Fruit fly (Drosophila melanogaster) whole organism, embryonic: ENCODE data around the gene MtnC.

Experiments used
- ATbp ChIP-seq: fragments of 200-800 bp; sonication (Bioruptor generic); optimal IDR thresholded peaks from 2 replicates; lab custom pipeline; 2017; ENCODE audit warnings: missing biosample characterization, mild to moderate bottlenecking, missing genetic modification characterization, missing genetic modification reagents
- Antp ChIP-seq: fragments of 200-800 bp; sonication (Bioruptor generic); optimal IDR thresholded peaks from 3 replicates; lab custom pipeline; 2016; ENCODE audit warnings: missing biosample characterization, missing genetic modification characterization
- CG10462 ChIP-seq: fragments of 200-800 bp; sonication (Bioruptor generic); optimal IDR thresholded peaks from 2 replicates; lab custom pipeline; 2016; ENCODE audit warnings: missing biosample characterization, missing genetic modification characterization
- CG11093 ChIP-seq: fragments of 200-800 bp; sonication (Bioruptor generic); IDR thresholded peaks from 3 replicates; pipeline ENCODE4 v1.3.6; 2022; ENCODE audit warnings: missing biosample characterization, missing genetic modification characterization
- CG12071 ChIP-seq: fragments of 200-800 bp; sonication (Bioruptor generic); optimal IDR thresholded peaks from 3 replicates; lab custom pipeline; 2018; ENCODE audit warnings: missing biosample characterization, mild to moderate bottlenecking, missing genetic modification characterization
- CG13624 ChIP-seq: fragments of 200-800 bp; sonication (Bioruptor generic); optimal IDR thresholded peaks from 2 replicates; lab custom pipeline; 2016; ENCODE audit warnings: missing biosample characterization, missing genetic modification characterization
- CG15479 ChIP-seq: fragments of 200-800 bp; sonication (Bioruptor generic); optimal IDR thresholded peaks from 3 replicates; lab custom pipeline; 2019; ENCODE audit warnings: missing biosample characterization, mild to moderate bottlenecking, missing genetic modification characterization, moderate library complexity
- CG15514 ChIP-seq: fragments of 200-800 bp; sonication (Bioruptor generic); optimal IDR thresholded peaks from 3 replicates; lab custom pipeline; 2017; ENCODE audit warnings: missing biosample characterization, missing genetic modification characterization, mild to moderate bottlenecking, moderate library complexity, missing genetic modification reagents
- CG15601 ChIP-seq: fragments of 200-800 bp; sonication (Bioruptor generic); optimal IDR thresholded peaks from 3 replicates; lab custom pipeline; 2019; ENCODE audit warnings: missing biosample characterization, mild to moderate bottlenecking, missing genetic modification characterization, moderate library complexity
- CG17385 ChIP-seq: fragments of 200-800 bp; sonication (Bioruptor generic); optimal IDR thresholded peaks from 3 replicates; lab custom pipeline; 2018; ENCODE audit warnings: missing biosample characterization, mild to moderate bottlenecking, missing genetic modification characterization
- CG17568 ChIP-seq: fragments of 200-800 bp; sonication (Bioruptor generic); optimal IDR thresholded peaks from 2 replicates; lab custom pipeline; 2018; ENCODE audit warnings: missing biosample characterization, mild to moderate bottlenecking, missing genetic modification characterization, moderate library complexity
- CG17912 ChIP-seq: fragments of 200-800 bp; sonication (Bioruptor generic); optimal IDR thresholded peaks from 2 replicates; lab custom pipeline; 2018; ENCODE audit warnings: missing biosample characterization, mild to moderate bottlenecking, missing genetic modification characterization
- CG2875 ChIP-seq: fragments of 200-800 bp; sonication (Bioruptor generic); optimal IDR thresholded peaks from 2 replicates; lab custom pipeline; 2017; ENCODE audit warnings: missing biosample characterization, mild to moderate bottlenecking, missing genetic modification characterization, missing genetic modification reagents
- CG32532 ChIP-seq: fragments of 200-800 bp; sonication (Bioruptor generic); IDR thresholded peaks from 2 replicates; pipeline ENCODE4 v1.3.6; 2022; ENCODE audit warnings: missing biosample characterization, missing genetic modification characterization
- CG3281 ChIP-seq: fragments of 200-800 bp; sonication (Bioruptor generic); optimal IDR thresholded peaks from 3 replicates; lab custom pipeline; 2017; ENCODE audit warnings: missing biosample characterization, mild to moderate bottlenecking, missing genetic modification characterization
- CG34224 ChIP-seq: fragments of 200-800 bp; sonication (Bioruptor generic); IDR thresholded peaks from 3 replicates; pipeline ENCODE4 v1.3.6; 2022; ENCODE audit warnings: missing biosample characterization, missing genetic modification characterization; ENCODE audit not compliant: partially characterized antibody
- CG34376 ChIP-seq: fragments of 200-800 bp; sonication (Bioruptor generic); optimal IDR thresholded peaks from 2 replicates; lab custom pipeline; 2018; ENCODE audit warnings: missing biosample characterization, mild to moderate bottlenecking, missing genetic modification characterization
- CG4424 ChIP-seq: fragments of 200-800 bp; sonication (Bioruptor generic); optimal IDR thresholded peaks from 3 replicates; lab custom pipeline; 2016; ENCODE audit warnings: missing biosample characterization, missing genetic modification characterization
- CG7357 ChIP-seq: fragments of 200-800 bp; sonication (Bioruptor generic); IDR thresholded peaks from 3 replicates; pipeline ENCODE4 v1.3.6; 2022; ENCODE audit warnings: missing biosample characterization, missing genetic modification characterization
- Dbx ChIP-seq: fragments of 200-800 bp; sonication (Bioruptor generic); IDR thresholded peaks from 3 replicates; pipeline ENCODE4 v1.3.6; 2022; ENCODE audit warnings: missing biosample characterization, missing genetic modification characterization
- Dip2 ChIP-seq: fragments of 200-800 bp; sonication (Bioruptor generic); IDR thresholded peaks from 2 replicates; pipeline ENCODE4 v1.3.6; 2022; ENCODE audit warnings: missing biosample characterization, missing genetic modification characterization
- Doc2 ChIP-seq: fragments of 200-800 bp; sonication (Bioruptor generic); IDR thresholded peaks from 2 replicates; pipeline ENCODE4 v1.3.6; 2022; ENCODE audit warnings: missing biosample characterization, missing genetic modification characterization
- Dref ChIP-seq: fragments of 200-800 bp; sonication (Bioruptor generic); IDR thresholded peaks from 2 replicates; pipeline ENCODE4 v1.3.6; 2022; ENCODE audit warnings: missing biosample characterization, missing genetic modification characterization
- Fer2 ChIP-seq: fragments of 200-800 bp; sonication (Bioruptor generic); optimal IDR thresholded peaks from 2 replicates; lab custom pipeline; 2018; ENCODE audit warnings: missing biosample characterization, mild to moderate bottlenecking, missing genetic modification characterization, moderate library complexity
- HmgD ChIP-seq: fragments of 200-800 bp; sonication (Bioruptor generic); optimal IDR thresholded peaks from 3 replicates; lab custom pipeline; 2016; ENCODE audit warnings: missing biosample characterization, missing genetic modification characterization
- Hsf ChIP-seq: fragments of 200-800 bp; sonication (Bioruptor generic); optimal IDR thresholded peaks from 3 replicates; lab custom pipeline; 2016; ENCODE audit warnings: missing biosample characterization, missing genetic modification characterization
- Mad ChIP-seq: fragments of 200-800 bp; sonication (Bioruptor generic); optimal IDR thresholded peaks from 2 replicates; lab custom pipeline; 2016; ENCODE audit warnings: missing biosample characterization, missing genetic modification characterization
- Myb ChIP-seq: fragments of 200-800 bp; sonication (Bioruptor generic); optimal IDR thresholded peaks from 2 replicates; lab custom pipeline; 2016; ENCODE audit warnings: missing biosample characterization, missing genetic modification characterization
- Ptx1 ChIP-seq: fragments of 200-800 bp; sonication (Bioruptor generic); IDR thresholded peaks from 2 replicates; pipeline ENCODE4 v1.3.6; 2022; ENCODE audit warnings: missing biosample characterization, missing genetic modification characterization
- Six4 ChIP-seq: fragments of 200-800 bp; sonication (Bioruptor generic); optimal IDR thresholded peaks from 2 replicates; lab custom pipeline; 2016; ENCODE audit warnings: missing biosample characterization, missing genetic modification characterization
- Sry-β ChIP-seq: fragments of 200-800 bp; sonication (Bioruptor generic); optimal IDR thresholded peaks from 2 replicates; lab custom pipeline; 2018; ENCODE audit warnings: missing biosample characterization, mild to moderate bottlenecking, missing genetic modification characterization, moderate library complexity
- Taf1 ChIP-seq: fragments of 200-800 bp; sonication (Bioruptor generic); IDR thresholded peaks from 2 replicates; pipeline ENCODE4 v1.3.6; 2022; ENCODE audit warnings: missing biosample characterization, missing genetic modification characterization
- ac ChIP-seq: fragments of 200-800 bp; sonication (Bioruptor generic); optimal IDR thresholded peaks from 3 replicates; lab custom pipeline; 2017; ENCODE audit warnings: missing biosample characterization, mild to moderate bottlenecking, missing genetic modification characterization
- ato ChIP-seq: fragments of 200-800 bp; sonication (Bioruptor generic); IDR thresholded peaks from 2 replicates; pipeline ENCODE4 v1.3.6; 2022; ENCODE audit warnings: missing biosample characterization, missing genetic modification characterization; ENCODE audit not compliant: partially characterized antibody
- cato ChIP-seq: fragments of 200-800 bp; sonication (Bioruptor generic); optimal IDR thresholded peaks from 2 replicates; lab custom pipeline; 2016; ENCODE audit warnings: missing biosample characterization, missing genetic modification characterization, borderline replicate concordance
- exex ChIP-seq: fragments of 200-800 bp; sonication (Bioruptor generic); optimal IDR thresholded peaks from 4 replicates; lab custom pipeline; 2018; ENCODE audit warnings: missing biosample characterization, mild to moderate bottlenecking, missing genetic modification characterization, moderate library complexity
- gem ChIP-seq: fragments of 200-800 bp; sonication (Bioruptor generic); optimal IDR thresholded peaks from 2 replicates; lab custom pipeline; 2019; ENCODE audit warnings: missing biosample characterization, mild to moderate bottlenecking, missing genetic modification characterization, moderate library complexity
- grn ChIP-seq: fragments of 200-800 bp; sonication (Bioruptor generic); optimal IDR thresholded peaks from 3 replicates; lab custom pipeline; 2017; ENCODE audit warnings: missing biosample characterization, missing genetic modification characterization
- hbn ChIP-seq: fragments of 200-800 bp; sonication (Bioruptor generic); IDR thresholded peaks from 2 replicates; pipeline ENCODE4 v1.3.6; 2022; ENCODE audit warnings: missing biosample characterization, missing genetic modification characterization; ENCODE audit not compliant: partially characterized antibody
- mam ChIP-seq: fragments of 200-800 bp; sonication (Bioruptor generic); optimal IDR thresholded peaks from 3 replicates; lab custom pipeline; 2016; ENCODE audit warnings: missing biosample characterization, missing genetic modification characterization
- nau ChIP-seq: fragments of 200-800 bp; sonication (Bioruptor generic); optimal IDR thresholded peaks from 3 replicates; lab custom pipeline; 2017; ENCODE audit warnings: missing biosample characterization, mild to moderate bottlenecking, missing genetic modification characterization, missing genetic modification reagents
- nerfin-2 ChIP-seq: fragments of 200-800 bp; sonication (Bioruptor generic); IDR thresholded peaks from 2 replicates; pipeline ENCODE4 v1.3.6; 2022; ENCODE audit warnings: missing biosample characterization, missing genetic modification characterization; ENCODE audit not compliant: partially characterized antibody
- phol ChIP-seq: fragments of 200-800 bp; sonication (Bioruptor generic); optimal IDR thresholded peaks from 3 replicates; lab custom pipeline; 2018; ENCODE audit warnings: missing biosample characterization, mild to moderate bottlenecking, missing genetic modification characterization, moderate library complexity
- rib ChIP-seq: fragments of 200-800 bp; sonication (Bioruptor generic); IDR thresholded peaks from 2 replicates; pipeline ENCODE4 v1.3.6; 2022; ENCODE audit warnings: missing biosample characterization, missing genetic modification characterization
- salm ChIP-seq: fragments of 200-800 bp; sonication (Bioruptor generic); optimal IDR thresholded peaks from 2 replicates; lab custom pipeline; 2018; ENCODE audit warnings: missing biosample characterization, mild to moderate bottlenecking, missing genetic modification characterization
- schlank ChIP-seq: fragments of 200-800 bp; sonication (Bioruptor generic); optimal IDR thresholded peaks from 2 replicates; lab custom pipeline; 2018; ENCODE audit warnings: missing biosample characterization, mild to moderate bottlenecking, missing genetic modification characterization
- sisA ChIP-seq: fragments of 200-800 bp; sonication (Bioruptor generic); IDR thresholded peaks from 2 replicates; pipeline ENCODE4 v1.3.6; 2022; ENCODE audit warnings: missing biosample characterization, missing genetic modification characterization
- slp2 ChIP-seq: fragments of 200-800 bp; sonication (Bioruptor generic); optimal IDR thresholded peaks from 2 replicates; lab custom pipeline; 2016; ENCODE audit warnings: missing biosample characterization, missing genetic modification characterization
- so ChIP-seq: fragments of 200-800 bp; sonication (Bioruptor generic); IDR thresholded peaks from 3 replicates; pipeline ENCODE4 v1.3.6; 2022; ENCODE audit warnings: missing biosample characterization, missing genetic modification characterization
- sug ChIP-seq: fragments of 200-800 bp; optimal IDR thresholded peaks from 2 replicates; lab custom pipeline; 2019; ENCODE audit warnings: missing biosample characterization, mild to moderate bottlenecking, missing genetic modification characterization, moderate library complexity
- tup ChIP-seq: fragments of 200-800 bp; sonication (Bioruptor generic); optimal IDR thresholded peaks from 2 replicates; lab custom pipeline; 2016; ENCODE audit warnings: missing biosample characterization, mild to moderate bottlenecking, missing genetic modification characterization, moderate library complexity
- zen ChIP-seq: fragments of 200-800 bp; sonication (Bioruptor generic); optimal IDR thresholded peaks from 3 replicates; lab custom pipeline; 2018; ENCODE audit warnings: missing biosample characterization, mild to moderate bottlenecking, missing genetic modification characterization, moderate library complexity

The MtnC gene

DNA sequence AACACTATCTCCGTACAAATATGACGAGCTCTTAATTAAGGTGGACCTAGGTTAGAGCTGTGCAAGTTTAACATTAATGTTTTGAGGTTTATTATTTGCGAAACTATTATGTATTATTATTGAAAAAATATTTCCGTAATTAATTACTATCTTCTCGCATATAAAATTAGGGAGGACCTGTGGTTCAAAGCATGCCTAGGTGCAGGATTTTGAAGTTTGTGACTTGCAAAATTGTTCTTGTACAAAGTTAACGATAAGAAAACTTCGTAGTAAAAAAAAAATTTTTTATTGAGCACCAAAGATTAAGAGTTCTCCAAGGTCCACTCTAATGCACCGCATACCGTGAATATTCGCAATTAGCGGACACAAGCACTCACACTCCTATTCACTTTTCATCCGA lies 47.3 kb upstream of the MtnC start (continued):
- TF ChIP-seq CG17568 (GFP tag; lab: Kevin White, UChicago) (no peak), ATbp (GFP tag; lab: Kevin White, UChicago) (no peak), CG2875 (GFP tag; lab: Kevin White, UChicago) (no peak), CG17912 (no peak), so (GFP tag; lab: Robert Waterston, UW) (0 out of 3 replicates have a peak, but pooled peaks have one; percentile 29), zen (tag; lab: Kevin White, UChicago) (no peak), CG32532 (GFP tag; lab: Robert Waterston, UW) (peak; percentile 72; the same call in 1 of the 2 replicates), Myb (GFP tag; lab: Kevin White, UChicago) (no peak), Six4 (GFP tag; lab: Kevin White, UChicago) (peak; percentile 41), Dbx (GFP tag; lab: Robert Waterston, UW) (0 out of 3 replicates have a peak, but pooled peaks have one; percentile 48), CG4424 (peak; percentile 13), Sry-β (GFP tag; lab: Kevin White, UChicago) (no peak), Fer2 (tag; lab: Kevin White, UChicago) (no peak), mam (GFP tag; lab: Kevin White, UChicago) (no peak), salm (no peak), Dip2 (GFP tag; lab: Robert Waterston, UW) (no peak), CG12071 (GFP tag; lab: Kevin White, UChicago) (peak; percentile 51), CG15514 (GFP tag; lab: Kevin White, UChicago) (peak; percentile 65), hbn (GFP tag; lab: Robert Waterston, UW) (no peak), CG10462 (no peak), sisA (GFP tag; lab: Robert Waterston, UW) (0 out of 2 replicates have a peak, but pooled peaks have one; percentile 13), Antp (GFP tag; lab: Kevin White, UChicago) (no peak), ac (GFP tag; lab: Kevin White, UChicago) (no peak), Taf1 (GFP tag; lab: Robert Waterston, UW) (no peak), Mad (GFP tag; lab: Kevin White, UChicago) (no peak), slp2 (GFP tag; lab: Kevin White, UChicago) (no peak), Hsf (peak; percentile 27), cato (GFP tag; lab: Kevin White, UChicago) (no peak), nerfin-2 (GFP tag; lab: Robert Waterston, UW) (no peak), ato (no peak), HmgD (GFP tag; lab: Kevin White, UChicago) (no peak), CG15479 (GFP tag; lab: Kevin White, UChicago) (no peak), CG7357 (GFP tag; lab: Robert Waterston, UW) (peak; percentile 48; the same call in 1 of the 3 replicates), tup (GFP tag; lab: Kevin White, UChicago) (no peak), CG17385 (GFP tag; lab: Kevin White, UChicago) (no peak), Dref (no peak), CG3281 (peak; percentile 73), CG15601 (tag; lab: Kevin White, UChicago) (no peak)

DNA sequence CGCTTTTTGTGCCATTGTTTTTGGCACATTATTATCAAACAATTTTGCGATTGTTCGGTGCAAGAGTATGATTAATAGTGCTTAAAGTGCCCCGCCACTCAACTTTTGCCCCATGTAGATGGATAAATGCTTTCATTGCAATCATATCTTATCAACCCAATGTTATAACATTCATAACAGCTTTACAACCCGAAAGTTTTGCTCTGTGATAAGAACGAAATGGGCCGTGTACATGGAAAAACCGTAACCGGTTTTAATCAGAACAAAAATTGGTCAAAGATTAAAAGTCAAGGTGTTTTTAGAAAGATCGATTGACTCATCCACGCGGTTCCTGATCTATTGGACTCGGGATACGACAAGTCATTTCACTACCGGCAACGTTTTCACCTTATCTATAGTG lies 43.5 kb upstream of the MtnC start:
- TF ChIP-seq Ptx1 (GFP tag; lab: Robert Waterston, UW) (no peak), grn (GFP tag; lab: Kevin White, UChicago) (peak; percentile 53), exex (tag; lab: Kevin White, UChicago) (peak; percentile 75), phol (tag; lab: Kevin White, UChicago) (no peak), sug (tag; lab: Kevin White, UChicago) (peak; percentile 76), Dip2 (GFP tag; lab: Robert Waterston, UW) (no peak), CG34376 (GFP tag; lab: Kevin White, UChicago) (peak; percentile 46), CG13624 (GFP tag; lab: Kevin White, UChicago) (no peak), HmgD (GFP tag; lab: Kevin White, UChicago) (no peak), nau (GFP tag; lab: Kevin White, UChicago) (no peak), rib (GFP tag; lab: Robert Waterston, UW) (no peak), Doc2 (GFP tag; lab: Robert Waterston, UW) (no peak), CG34224 (GFP tag; lab: Robert Waterston, UW) (no peak), gem (tag; lab: Kevin White, UChicago) (peak; percentile 54), CG11093 (no peak), schlank (tag; lab: Kevin White, UChicago) (no peak)
